Fruit fly (Drosophila melanogaster) whole organism, adult: Measurements from ENCODE around the gene Cpr67Fa2.

Experiments
- CG11617 ChIP-seq: fragments of 200-800 bp; sonication (Bioruptor generic); optimal IDR thresholded peaks from 2 replicates; lab custom pipeline; 2017; ENCODE audit warnings: mild to moderate bottlenecking, missing biosample characterization, missing genetic modification reagents, missing genetic modification characterization
- CG12768 ChIP-seq: fragments of 200-800 bp; sonication (Bioruptor generic); optimal IDR thresholded peaks from 2 replicates; lab custom pipeline; 2017; ENCODE audit warnings: missing biosample characterization, missing genetic modification characterization, mild to moderate bottlenecking, moderate library complexity, missing genetic modification reagents
- CG14711 ChIP-seq: fragments of 200-800 bp; sonication (Bioruptor generic); optimal IDR thresholded peaks from 2 replicates; lab custom pipeline; 2018; ENCODE audit warnings: missing biosample characterization, mild to moderate bottlenecking, missing genetic modification characterization, moderate library complexity
- CG1620 ChIP-seq: fragments of 200-800 bp; sonication (Bioruptor generic); optimal IDR thresholded peaks from 2 replicates; lab custom pipeline; 2016; ENCODE audit warnings: missing biosample characterization, missing genetic modification characterization
- CG33017 ChIP-seq: fragments of 200-800 bp; sonication (Bioruptor generic); optimal IDR thresholded peaks from 2 replicates; lab custom pipeline; 2018; ENCODE audit warnings: missing biosample characterization, mild to moderate bottlenecking, missing genetic modification characterization, moderate library complexity
- CG5204 ChIP-seq: fragments of 200-800 bp; sonication (Bioruptor generic); optimal IDR thresholded peaks from 2 replicates; lab custom pipeline; 2016; ENCODE audit warnings: missing biosample characterization, missing genetic modification characterization
- CG7045 ChIP-seq: fragments of 200-800 bp; sonication (Bioruptor generic); optimal IDR thresholded peaks from 2 replicates; lab custom pipeline; 2017; ENCODE audit warnings: missing biosample characterization, mild to moderate bottlenecking, missing genetic modification characterization
- CG7101 ChIP-seq: fragments of 200-800 bp; sonication (Bioruptor generic); optimal IDR thresholded peaks from 2 replicates; lab custom pipeline; 2018; ENCODE audit warnings: missing biosample characterization, mild to moderate bottlenecking, missing genetic modification characterization, moderate library complexity
- Clk ChIP-seq: fragments of 200-800 bp; sonication (Bioruptor generic); optimal IDR thresholded peaks from 2 replicates; lab custom pipeline; 2017; ENCODE audit warnings: missing biosample characterization, missing genetic modification characterization
- Crg-1 ChIP-seq: fragments of 200-800 bp; sonication (Bioruptor generic); optimal IDR thresholded peaks from 2 replicates; lab custom pipeline; 2016; ENCODE audit warnings: missing biosample characterization, missing genetic modification characterization
- Hr96 ChIP-seq: fragments of 200-800 bp; sonication (Bioruptor generic); optimal IDR thresholded peaks from 2 replicates; lab custom pipeline; 2016; ENCODE audit warnings: missing biosample characterization, missing genetic modification characterization
- Mnt ChIP-seq: fragments of 200-800 bp; sonication (Bioruptor generic); optimal IDR thresholded peaks from 2 replicates; lab custom pipeline; 2016; ENCODE audit warnings: missing biosample characterization, mild to moderate bottlenecking, missing genetic modification characterization
- bab1 ChIP-seq: fragments of 200-800 bp; sonication (Bioruptor generic); optimal IDR thresholded peaks from 3 replicates; lab custom pipeline; 2019; ENCODE audit warnings: missing biosample characterization, mild to moderate bottlenecking, missing genetic modification characterization, moderate library complexity
- cic ChIP-seq: fragments of 200-800 bp; sonication (Bioruptor generic); optimal IDR thresholded peaks from 2 replicates; lab custom pipeline; 2017; ENCODE audit warnings: missing biosample characterization, mild to moderate bottlenecking, missing genetic modification characterization, moderate library complexity
- cnc ChIP-seq, 2 experiments: fragments of >200 bp; optimal IDR thresholded peaks; 2 replicates each; lab custom pipeline; 2017
- kay ChIP-seq: fragments of 200-800 bp; sonication (Bioruptor generic); peaks from one replicate; lab custom pipeline; 2016; ENCODE audit warnings: missing biosample characterization, missing genetic modification characterization, borderline replicate concordance
- ovo ChIP-seq: fragments of 200-800 bp; sonication (Bioruptor generic); optimal IDR thresholded peaks from 2 replicates; lab custom pipeline; 2016; ENCODE audit warnings: missing biosample characterization, missing genetic modification characterization
- pad ChIP-seq: fragments of 200-800 bp; sonication (Bioruptor generic); optimal IDR thresholded peaks from 3 replicates; lab custom pipeline; 2017; ENCODE audit warnings: missing biosample characterization, missing genetic modification characterization, mild to moderate bottlenecking, moderate library complexity, missing genetic modification reagents
- tj ChIP-seq: fragments of 200-800 bp; sonication (Bioruptor generic); optimal IDR thresholded peaks from 3 replicates; lab custom pipeline; 2017; ENCODE audit warnings: missing biosample characterization, mild to moderate bottlenecking, missing genetic modification characterization, moderate library complexity
- toe ChIP-seq: fragments of 200-800 bp; sonication (Bioruptor generic); optimal IDR thresholded peaks from 2 replicates; lab custom pipeline; 2016; ENCODE audit warnings: missing biosample characterization, missing genetic modification characterization

The Cpr67Fa2 gene

DNA sequence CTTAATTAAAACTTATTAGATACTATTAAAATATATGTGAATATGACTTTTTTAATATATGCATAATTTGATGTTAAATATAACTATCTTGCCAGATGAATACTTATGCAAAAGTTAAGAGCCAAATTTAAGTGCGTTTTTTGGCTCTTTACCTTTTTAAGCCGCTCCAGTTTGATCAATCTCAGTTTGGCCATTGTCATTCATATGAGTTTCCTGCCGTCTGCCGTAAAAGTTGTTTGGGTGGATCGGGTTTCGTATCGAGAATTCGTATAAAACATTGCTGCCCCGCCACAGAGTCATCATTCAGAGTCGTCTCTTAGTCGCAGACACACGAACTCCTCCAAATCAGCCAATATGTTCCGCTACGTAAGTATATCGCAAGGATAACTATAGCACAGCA, at the start of gene Cpr67Fa2:
Gene Cpr67Fa2 (plus strand): TSS at position 301 of the 400 bp plus-strand sequence.
- TF ChIP-seq tj (GFP tag; lab: Kevin White, UChicago) = no peak
- TF ChIP-seq CG11617 (GFP tag; lab: Kevin White, UChicago) = no peak

DNA sequence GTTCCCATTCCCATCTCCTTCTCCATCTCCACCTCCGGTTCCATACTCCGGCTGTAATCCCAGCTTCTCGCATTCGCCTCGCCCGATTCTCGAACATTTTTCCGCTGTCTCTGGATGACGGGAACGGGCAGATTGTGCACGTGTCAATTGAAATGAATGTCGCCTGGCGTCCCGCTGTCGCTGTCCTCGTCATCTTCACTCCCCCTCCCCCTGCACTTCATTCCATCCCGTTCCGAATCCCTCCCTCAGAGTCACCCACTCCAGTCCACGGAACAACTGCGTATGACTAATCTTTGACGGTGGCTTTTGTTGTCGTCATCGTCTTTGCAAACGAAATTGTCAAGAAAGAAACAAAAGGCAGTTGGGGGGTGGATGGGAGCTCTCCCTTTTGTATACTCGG, 49.6 kb upstream of the Cpr67Fa2 start:
- no peak for TF ChIP-seq Mnt (GFP tag; lab: Kevin White, UChicago)
- TF ChIP-seq CG14711 (tag; lab: Kevin White, UChicago) = no peak
- TF ChIP-seq cic = no peak
- no peak for TF ChIP-seq Clk (GFP tag; lab: Kevin White, UChicago)
- TF ChIP-seq tj (GFP tag; lab: Kevin White, UChicago) = no peak
- TF ChIP-seq CG11617 (GFP tag; lab: Kevin White, UChicago) = no peak
- TF ChIP-seq ovo (GFP tag; lab: Kevin White, UChicago) = no peak
- no peak for TF ChIP-seq CG33017
- TF ChIP-seq pad (GFP tag; lab: Kevin White, UChicago) = no peak
- no peak for TF ChIP-seq CG7045 (GFP tag; lab: Kevin White, UChicago)
- no peak for TF ChIP-seq cnc (optimal IDR thresholded peaks at IDR 0.05; lab: Kevin White, UChicago)
- no peak for TF ChIP-seq CG1620 (GFP tag; lab: Kevin White, UChicago)
- TF ChIP-seq toe (GFP tag; lab: Kevin White, UChicago) = no peak
- TF ChIP-seq kay (GFP tag; lab: Kevin White, UChicago) = no peak
- TF ChIP-seq CG12768 (GFP tag; lab: Kevin White, UChicago) = no peak
- TF ChIP-seq Hr96 (GFP tag; lab: Kevin White, UChicago) = no peak
- no peak for TF ChIP-seq CG7101 (tag; lab: Kevin White, UChicago)
- no peak for TF ChIP-seq CG5204 (GFP tag; lab: Kevin White, UChicago)

DNA sequence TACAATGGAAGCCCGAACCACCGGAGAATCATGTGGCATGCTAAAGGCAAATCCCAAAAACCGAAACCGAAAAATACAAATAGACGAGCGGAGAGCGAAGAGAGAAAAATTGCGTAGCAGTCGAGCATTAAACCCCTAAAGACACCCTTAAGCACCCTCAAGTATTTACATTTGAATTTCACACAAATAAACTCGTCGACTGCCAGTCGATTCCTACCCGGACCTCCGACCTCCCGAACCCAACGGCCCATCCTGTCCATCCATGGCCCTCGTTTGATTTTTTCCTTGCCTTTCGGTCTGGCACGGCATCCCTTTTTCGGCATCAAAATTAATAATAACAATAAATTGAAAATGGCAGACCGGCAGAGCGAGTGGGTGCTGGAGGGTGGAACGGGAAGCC, 48.7 kb upstream of the Cpr67Fa2 start:
- TF ChIP-seq cnc (optimal IDR thresholded peaks at IDR 0.05; lab: Kevin White, UChicago) = no peak
- no peak for TF ChIP-seq tj (GFP tag; lab: Kevin White, UChicago)
- no peak for TF ChIP-seq CG7045 (GFP tag; lab: Kevin White, UChicago)
- no peak for TF ChIP-seq Crg-1 (GFP tag; lab: Kevin White, UChicago)
- no peak for TF ChIP-seq CG11617 (GFP tag; lab: Kevin White, UChicago)
- TF ChIP-seq kay (GFP tag; lab: Kevin White, UChicago) = no peak
- TF ChIP-seq Hr96 (GFP tag; lab: Kevin White, UChicago) = no peak
- TF ChIP-seq bab1 (GFP tag; lab: Kevin White, UChicago) = no peak
- TF ChIP-seq CG7101 (tag; lab: Kevin White, UChicago) = no peak
- TF ChIP-seq CG33017 = no peak
- TF ChIP-seq pad (GFP tag; lab: Kevin White, UChicago) = no peak
- TF ChIP-seq ovo (GFP tag; lab: Kevin White, UChicago) = no peak
- TF ChIP-seq CG1620 (GFP tag; lab: Kevin White, UChicago) = no peak
- TF ChIP-seq Clk (GFP tag; lab: Kevin White, UChicago) = no peak
- no peak for TF ChIP-seq Mnt (GFP tag; lab: Kevin White, UChicago)
- no peak for TF ChIP-seq CG5204 (GFP tag; lab: Kevin White, UChicago)
- TF ChIP-seq CG12768 (GFP tag; lab: Kevin White, UChicago) = no peak

DNA sequence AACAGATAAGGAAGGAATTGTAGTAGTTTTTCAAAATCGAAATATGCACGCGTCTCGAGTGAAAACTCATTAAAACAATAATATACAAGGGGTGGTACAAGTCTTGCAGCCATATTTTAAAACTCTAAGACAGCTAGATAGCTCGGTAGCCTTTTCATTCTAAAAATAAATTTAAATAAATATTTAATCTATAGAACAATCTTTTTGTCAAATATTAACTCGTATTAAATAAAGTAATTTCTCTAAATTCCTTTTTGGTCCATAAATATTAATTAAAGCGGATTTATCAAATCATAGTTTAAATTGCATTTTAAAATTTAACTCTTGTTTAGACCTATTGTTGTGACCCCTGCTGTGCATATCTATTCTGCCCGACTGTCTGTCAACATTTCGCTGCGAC, 48.2 kb upstream of the Cpr67Fa2 start:
- TF ChIP-seq cnc (optimal IDR thresholded peaks at IDR 0.05; lab: Kevin White, UChicago) (no peak), CG11617 (GFP tag; lab: Kevin White, UChicago) (no peak), CG7045 (GFP tag; lab: Kevin White, UChicago) (no peak), CG33017 (no peak), Clk (GFP tag; lab: Kevin White, UChicago) (no peak), ovo (GFP tag; lab: Kevin White, UChicago) (no peak), CG12768 (GFP tag; lab: Kevin White, UChicago) (no peak), Crg-1 (GFP tag; lab: Kevin White, UChicago) (no peak), bab1 (GFP tag; lab: Kevin White, UChicago) (no peak), CG7101 (tag; lab: Kevin White, UChicago) (no peak)

DNA sequence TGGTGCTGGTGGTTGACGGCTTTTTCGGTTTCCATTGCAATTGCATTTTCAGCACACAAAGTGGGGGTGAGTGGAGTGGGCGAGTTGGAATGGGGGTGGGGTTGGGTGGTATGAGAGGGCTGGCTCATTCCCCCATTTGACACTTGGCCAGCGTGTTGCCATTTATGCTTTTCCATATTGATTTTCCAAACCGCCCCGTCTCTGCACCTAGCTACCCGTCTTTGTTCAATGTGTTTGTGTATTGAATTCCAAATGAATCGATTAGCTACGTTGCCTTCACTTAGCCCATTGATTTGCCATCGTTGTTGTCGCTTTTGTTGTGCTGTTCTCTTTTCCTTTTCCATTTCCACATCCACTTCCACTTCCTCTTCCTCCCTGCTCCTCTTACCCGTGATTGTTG, 47.8 kb upstream of the Cpr67Fa2 start:
- TF ChIP-seq Crg-1 (GFP tag; lab: Kevin White, UChicago) (no peak), Clk (GFP tag; lab: Kevin White, UChicago) (no peak), kay (GFP tag; lab: Kevin White, UChicago) (no peak), CG7045 (GFP tag; lab: Kevin White, UChicago) (no peak), Hr96 (GFP tag; lab: Kevin White, UChicago) (no peak), CG12768 (GFP tag; lab: Kevin White, UChicago) (no peak), tj (GFP tag; lab: Kevin White, UChicago) (no peak), toe (GFP tag; lab: Kevin White, UChicago) (no peak), CG33017 (no peak), CG14711 (tag; lab: Kevin White, UChicago) (no peak), CG7101 (tag; lab: Kevin White, UChicago) (no peak), bab1 (GFP tag; lab: Kevin White, UChicago) (no peak), Mnt (GFP tag; lab: Kevin White, UChicago) (no peak), cnc (optimal IDR thresholded peaks at IDR 0.05; lab: Kevin White, UChicago) (no peak), CG5204 (GFP tag; lab: Kevin White, UChicago) (no peak)
